Fruit fly (Drosophila melanogaster) S2 (cell line): ENCODE data around the gene para.

Experiments
- CG8478 ChIP-seq: fragments of >200 bp; optimal IDR thresholded peaks from 2 replicates; lab custom pipeline; 2018
- CTCF ChIP-seq, 2 experiments: fragments of >200 bp; optimal IDR thresholded peaks; 2 replicates each; lab custom pipeline; 2018

DNA sequence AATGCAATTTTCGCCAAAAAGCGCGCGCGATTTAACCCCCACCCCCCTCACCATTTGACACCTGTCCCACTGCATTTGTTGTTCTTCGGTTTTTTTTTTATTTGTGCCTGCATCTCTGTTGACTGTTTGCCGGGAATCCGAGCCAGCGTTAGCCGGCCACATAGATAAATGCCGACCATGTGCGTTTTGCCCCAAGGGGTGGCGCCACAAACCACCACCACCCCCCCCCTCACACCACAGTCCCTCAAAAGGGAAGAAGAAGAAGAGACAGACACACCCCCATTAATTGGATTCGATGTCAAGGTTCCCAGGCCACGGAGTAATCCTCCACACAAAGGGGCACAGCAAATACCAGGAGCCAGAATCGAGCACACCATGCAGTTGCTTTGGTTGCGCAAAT lies 83.6 kb downstream of the para start:
- TF ChIP-seq CTCF (optimal IDR thresholded peaks at IDR 0.05; lab: Kevin White, UChicago) (no peak), CG8478 (lab: Kevin White, UChicago) (no peak)
